Fruit fly (Drosophila melanogaster) ovary, adult (tissue): ENCODE data around the gene msk.

ENCODE experiments used
- CG17801 ChIP-seq: fragments of 200-800 bp; optimal IDR thresholded peaks from 2 replicates; lab custom pipeline; 2019; ENCODE audit warnings: missing biosample characterization, mild to moderate bottlenecking, missing genetic modification characterization, moderate library complexity; ENCODE audit not compliant: partially characterized antibody

Gene msk

dm6 chr3L:8115864-8116528, at the start of gene msk, which contains the start of gene Arp3:
TSS of gene msk (plus strand) at chr3L:8116179.
TSS of gene Arp3 (minus strand) at chr3L:8115902.
- TF ChIP-seq CG17801 (GFP tag; lab: Kevin White, UChicago) = peak; percentile 81

dm6 chr3L:8067491-8067890, 48.5 kb upstream of the msk start:
- TF ChIP-seq CG17801 (GFP tag; lab: Kevin White, UChicago) = no peak

DNA sequence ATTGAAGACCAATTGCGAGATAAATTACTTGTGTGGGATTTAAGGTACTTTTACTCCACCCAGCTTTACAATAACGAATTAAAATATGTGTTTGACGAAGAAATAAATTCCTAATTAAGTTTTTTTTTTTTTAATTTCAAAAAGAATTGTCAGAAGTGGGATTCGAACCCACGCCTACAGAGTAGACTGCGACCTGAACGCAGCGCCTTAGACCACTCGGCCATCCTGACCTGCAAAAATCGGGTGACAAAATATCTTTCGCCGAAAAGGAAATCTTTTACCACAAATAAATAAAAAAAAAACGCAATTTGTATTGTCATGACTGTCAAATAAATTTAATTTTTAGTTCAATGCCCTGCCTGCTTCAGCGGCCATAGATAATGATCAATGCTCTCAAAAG, 47.9 kb upstream of the msk start:
- no peak for TF ChIP-seq CG17801 (GFP tag; lab: Kevin White, UChicago)

DNA sequence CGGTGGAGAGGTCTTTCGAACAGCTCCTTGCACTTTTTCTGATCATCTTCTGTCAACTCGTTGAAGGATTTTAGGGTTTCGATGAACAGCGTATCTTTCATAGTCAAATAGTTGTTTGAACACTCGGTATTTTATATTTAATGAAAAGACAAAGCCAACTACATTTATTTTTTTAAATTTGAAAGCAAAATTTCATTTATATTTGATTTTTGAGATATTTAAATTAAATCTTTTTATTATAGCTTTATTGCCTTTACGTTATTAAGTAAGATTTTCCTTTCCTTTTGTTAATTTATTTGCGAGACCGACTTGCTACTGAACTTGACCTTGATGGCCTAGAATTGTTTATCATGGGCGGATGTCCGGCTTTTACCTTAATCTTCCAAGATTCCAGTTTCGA, 46.8 kb upstream of the msk start, which contains the start of gene CG42590:
TSS of gene CG42590 (minus strand) at position 101 of the 400 bp plus-strand sequence.
- TF ChIP-seq CG17801 (GFP tag; lab: Kevin White, UChicago) = no peak

dm6 chr3L:8069860-8070259, 46.1 kb upstream of the msk start, which contains the start of gene CG42591:
TSS of gene CG42591 (minus strand) at chr3L:8069960.
- no peak for TF ChIP-seq CG17801 (GFP tag; lab: Kevin White, UChicago)

dm6 chr3L:8071192-8071591, 44.8 kb upstream of the msk start:
- TF ChIP-seq CG17801 (GFP tag; lab: Kevin White, UChicago) = no peak

- no peak for TF ChIP-seq CG17801 (GFP tag; lab: Kevin White, UChicago)
Measured at dm6 chr3L:8071693-8072260, 44.2 kb upstream of the msk start.

DNA sequence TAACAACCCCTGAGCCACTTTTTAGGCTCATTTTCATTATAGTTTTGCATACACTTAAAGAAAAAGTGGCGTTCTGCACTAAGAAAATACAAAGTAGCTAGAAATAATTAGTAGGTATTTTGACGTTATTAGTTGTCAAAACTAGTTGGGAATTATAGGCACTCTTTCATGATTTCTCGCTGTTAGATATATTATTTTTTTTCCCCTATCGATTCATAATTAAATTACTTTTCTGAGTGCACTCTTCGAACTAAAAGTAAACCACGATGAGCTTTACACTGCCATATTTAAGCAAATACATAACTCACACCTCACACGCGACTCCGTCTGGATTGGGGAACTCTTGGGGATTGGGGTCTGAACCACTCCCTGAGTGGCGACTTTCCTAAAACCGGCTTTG, 43.3 kb upstream of the msk start:
- peak; percentile 62 for TF ChIP-seq CG17801 (GFP tag; lab: Kevin White, UChicago)

DNA sequence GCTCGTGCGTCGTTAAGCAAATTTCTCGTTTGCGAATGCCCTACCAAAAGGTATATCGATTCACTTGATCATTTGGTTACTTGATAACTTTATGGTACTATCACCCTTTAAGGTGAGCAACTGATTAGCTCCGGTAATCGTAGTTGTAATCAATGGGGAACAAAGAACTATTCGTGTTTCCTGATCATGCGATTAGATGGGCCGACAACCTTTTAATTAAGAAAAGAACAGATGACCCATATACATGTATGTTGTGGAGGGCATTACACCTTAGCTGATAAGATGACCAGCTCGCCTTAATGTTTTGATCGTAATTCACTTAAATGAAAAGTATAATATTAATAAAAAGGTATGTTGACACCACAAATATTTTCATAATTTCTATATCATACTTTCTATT, 42.6 kb upstream of the msk start:
- TF ChIP-seq CG17801 (GFP tag; lab: Kevin White, UChicago) = no peak

DNA sequence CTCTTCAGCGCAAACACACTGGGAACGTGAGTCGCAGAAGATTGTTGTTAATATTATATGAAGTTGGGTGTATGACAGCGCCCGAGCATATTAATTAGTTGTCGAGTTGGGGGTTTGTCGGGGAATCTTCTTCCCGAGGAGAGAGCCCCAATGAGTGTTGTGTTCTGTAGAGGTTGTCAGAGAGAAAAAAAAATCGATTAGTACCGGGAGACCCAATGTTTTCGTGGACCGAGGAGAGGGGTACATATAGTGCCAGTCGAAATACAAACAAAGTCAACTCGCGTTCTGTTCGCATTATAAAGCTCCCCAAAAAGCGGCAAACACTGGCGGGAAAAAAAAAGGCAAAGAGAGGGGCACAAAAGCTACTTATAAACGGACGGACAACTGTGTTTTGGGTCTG, 42.1 kb upstream of the msk start:
- TF ChIP-seq CG17801 (GFP tag; lab: Kevin White, UChicago) = no peak

DNA sequence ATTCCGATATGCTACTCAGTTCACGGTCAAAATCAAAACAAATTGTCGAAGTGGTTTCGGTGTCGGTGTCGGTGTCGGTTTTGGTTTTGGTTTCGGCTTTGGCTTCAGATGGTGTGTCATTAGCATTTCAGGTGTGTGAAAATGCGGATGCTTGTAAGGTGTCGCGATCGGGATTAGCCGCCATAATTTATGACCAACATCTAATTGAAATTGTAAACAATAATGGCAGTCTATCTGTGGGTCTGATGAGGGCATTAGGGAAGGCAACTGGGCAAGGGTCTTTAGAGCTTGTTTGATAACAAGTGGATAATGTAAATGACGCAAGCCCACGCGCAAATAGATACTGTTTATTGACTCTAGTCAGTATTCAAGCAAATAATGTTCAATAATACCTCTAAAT, 41.0 kb upstream of the msk start:
- no peak for TF ChIP-seq CG17801 (GFP tag; lab: Kevin White, UChicago)

- TF ChIP-seq CG17801 (GFP tag; lab: Kevin White, UChicago) = peak; percentile 57
Measured at dm6 chr3L:8076160-8076559, 39.8 kb upstream of the msk start.

dm6 chr3L:8077207-8077606, 38.8 kb upstream of the msk start:
- peak; percentile 12 for TF ChIP-seq CG17801 (GFP tag; lab: Kevin White, UChicago)

- TF ChIP-seq CG17801 (GFP tag; lab: Kevin White, UChicago) = no peak
Measured at dm6 chr3L:8077953-8078352, 38.0 kb upstream of the msk start.

DNA sequence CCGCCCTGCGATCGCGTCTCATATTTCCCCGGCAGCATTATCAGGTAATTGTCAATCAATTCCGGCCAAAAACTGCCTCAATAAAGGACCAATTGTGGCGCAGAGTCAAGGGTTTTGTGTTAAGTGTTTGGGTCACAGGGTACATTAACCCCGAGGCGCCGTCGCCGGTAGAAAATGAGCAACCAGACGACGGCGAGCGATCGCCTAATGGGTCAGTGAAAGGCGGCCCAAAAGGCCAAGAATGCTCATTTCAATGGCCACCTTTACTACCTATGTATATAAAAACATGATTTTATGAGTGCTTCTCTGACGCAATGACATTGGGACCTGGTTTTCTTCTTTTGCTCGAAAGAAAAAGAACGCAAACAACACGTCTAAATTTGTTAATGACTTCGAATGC, 36.4 kb upstream of the msk start:
- TF ChIP-seq CG17801 (GFP tag; lab: Kevin White, UChicago) = no peak

DNA sequence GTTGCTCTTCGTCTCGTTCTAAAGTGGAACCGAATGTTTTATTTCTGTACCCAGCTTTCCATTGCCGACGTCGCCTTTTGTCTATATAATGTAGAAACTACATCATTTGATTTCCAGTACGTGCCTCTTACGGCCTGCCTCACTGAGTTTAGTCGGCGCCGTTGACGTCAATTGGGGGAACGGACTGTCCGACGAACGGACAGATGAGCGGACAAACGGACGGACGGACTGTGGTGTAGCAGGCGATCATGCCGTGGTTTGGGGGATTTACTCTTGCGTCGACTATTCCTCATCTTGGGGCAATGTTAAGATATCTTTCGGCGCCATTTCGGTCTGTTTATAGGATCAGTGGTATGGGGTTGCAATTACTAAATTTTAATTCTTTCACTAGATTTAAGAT, 35.2 kb upstream of the msk start:
- no peak for TF ChIP-seq CG17801 (GFP tag; lab: Kevin White, UChicago)
